Worm (Caenorhabditis elegans): Measurements from ENCODE around the gene tpi-1.

Gene tpi-1

ce11 chrII:12059872-12060271, 20.9 kb upstream of the tpi-1 start:
- TF ChIP-seq Y105C5A.15 (GFP tag; IDR thresholded peaks at IDR 0.05) (no peak), F26F4.8 (GFP tag; conservative IDR thresholded peaks at IDR 0.05) (no peak), zip-2 (tag; optimal IDR thresholded peaks at IDR 0.05) (no peak), mdt-29 (GFP tag; IDR thresholded peaks at IDR 0.05) (no peak), dpl-1 (GFP tag; optimal IDR thresholded peaks at IDR 0.05) (no peak), rbr-2 (tag; optimal IDR thresholded peaks at IDR 0.05) (no peak), pqm-1 (tag; optimal IDR thresholded peaks at IDR 0.05) (no peak), R02D3.7 (tag; optimal IDR thresholded peaks at IDR 0.05) (no peak), mdl-1 (tag; optimal IDR thresholded peaks at IDR 0.05) (no peak), duxl-1 (tag; optimal IDR thresholded peaks at IDR 0.05; ENCODE audit: poor library complexity) (no peak), D1046.2 (GFP tag; IDR thresholded peaks at IDR 0.05) (no peak), nhr-42 (GFP tag; IDR thresholded peaks at IDR 0.05) (no peak), daf-12 (tag; optimal IDR thresholded peaks at IDR 0.05) (no peak), F37D6.2 (tag; optimal IDR thresholded peaks at IDR 0.05) (no peak), skn-1 (tag; optimal IDR thresholded peaks at IDR 0.05) (no peak), zfp-3 (GFP tag; conservative IDR thresholded peaks at IDR 0.05) (0 out of 2 replicates have a peak, but pooled peaks have one; percentile 17), unc-62 (GFP tag; optimal IDR thresholded peaks at IDR 0.05 in 1 of 2) (no peak), unc-62 (tag; optimal IDR thresholded peaks at IDR 0.05) (no peak), mes-2 (tag; optimal IDR thresholded peaks at IDR 0.05; ENCODE audit: poor library complexity, severe bottlenecking) (no peak), hif-1 (tag; optimal IDR thresholded peaks at IDR 0.05) (peak in 1 of 2 experiments; percentile 17), dve-1 (tag; optimal IDR thresholded peaks at IDR 0.05; ENCODE audit: insufficient read depth) (peak; percentile 9), lin-1 (GFP tag; IDR thresholded peaks at IDR 0.05) (0 out of 2 replicates have a peak, but pooled peaks have one; percentile 17), ceh-20 (GFP tag; IDR thresholded peaks at IDR 0.05) (no peak), mxl-3 (GFP tag; optimal IDR thresholded peaks at IDR 0.05) (no peak), zag-1 (tag; optimal IDR thresholded peaks at IDR 0.05) (no peak), zip-11 (GFP tag; IDR thresholded peaks at IDR 0.05) (no peak), mep-1 (tag; optimal IDR thresholded peaks at IDR 0.05) (peak; percentile 52), jun-1 (tag; optimal IDR thresholded peaks at IDR 0.05) (no peak), ZK337.2 (GFP tag; IDR thresholded peaks at IDR 0.05) (no peak), ama-1 (optimal IDR thresholded peaks at IDR 0.05) (no peak), nhr-41 (GFP tag; IDR thresholded peaks at IDR 0.05) (no peak), madf-5 (GFP tag; IDR thresholded peaks at IDR 0.05) (no peak), dmd-9 (GFP tag; IDR thresholded peaks at IDR 0.05) (no peak), F49E8.2 (tag; optimal IDR thresholded peaks at IDR 0.05; ENCODE audit: borderline replicate concordance) (no peak), zfp-2 (tag; optimal IDR thresholded peaks at IDR 0.05) (no peak), Y5F2A.4 (GFP tag; optimal IDR thresholded peaks at IDR 0.05) (no peak)

- TF ChIP-seq zfp-3 (GFP tag; conservative IDR thresholded peaks at IDR 0.05) (0 out of 2 replicates have a peak, but pooled peaks have one; percentile 30), hmg-1.1 (GFP tag; IDR thresholded peaks at IDR 0.05) (no peak), nhr-42 (GFP tag; IDR thresholded peaks at IDR 0.05) (no peak), ceh-20 (GFP tag; IDR thresholded peaks at IDR 0.05) (peak; percentile 20; the same call in 1 of the 2 replicates), aha-1 (tag) (peak; percentile 52), nhr-25 (tag; optimal IDR thresholded peaks at IDR 0.05; ENCODE audit: borderline replicate concordance, insufficient read depth) (no peak), Y48G9A.11 (GFP tag; IDR thresholded peaks at IDR 0.05) (no peak), arid-1 (GFP tag; conservative IDR thresholded peaks at IDR 0.05) (no peak), mdt-29 (GFP tag; IDR thresholded peaks at IDR 0.05) (0 out of 2 replicates have a peak, but pooled peaks have one; percentile 13), duxl-1 (tag; optimal IDR thresholded peaks at IDR 0.05; ENCODE audit: poor library complexity) (peak; percentile 24)
Observed at ce11 chrII:12058298-12058697, 19.4 kb upstream of the tpi-1 start.
